Fruit fly (Drosophila melanogaster) whole organism, embryonic: Measurements from ENCODE around the gene IntS14.

Experiments used
- Antp ChIP-seq: fragments of 200-800 bp; sonication (Bioruptor generic); optimal IDR thresholded peaks from 3 replicates; lab custom pipeline; 2016; ENCODE audit warnings: missing biosample characterization, missing genetic modification characterization
- Atf-2 ChIP-seq: fragments of 200-800 bp; sonication (Bioruptor generic); optimal IDR thresholded peaks from 2 replicates; lab custom pipeline; 2016; ENCODE audit warnings: missing biosample characterization, missing genetic modification characterization
- B-H1 ChIP-seq: fragments of 200-800 bp; sonication (Bioruptor generic); IDR thresholded peaks from 3 replicates; pipeline ENCODE4 v1.3.6; 2022; ENCODE audit warnings: missing biosample characterization, missing genetic modification characterization
- Bdp1 ChIP-seq: fragments of 200-800 bp; sonication (Bioruptor generic); optimal IDR thresholded peaks from 3 replicates; lab custom pipeline; 2016; ENCODE audit warnings: missing biosample characterization, missing genetic modification characterization
- C15 ChIP-seq: fragments of 200-800 bp; sonication (Bioruptor generic); IDR thresholded peaks from 3 replicates; pipeline ENCODE4 v1.3.6; 2022; ENCODE audit warnings: missing biosample characterization, missing genetic modification characterization
- CG10366 ChIP-seq: fragments of 200-800 bp; sonication (Bioruptor generic); IDR thresholded peaks from 2 replicates; pipeline ENCODE4 v1.3.6; 2022; ENCODE audit warnings: missing biosample characterization, missing genetic modification characterization
- CG10462 ChIP-seq: fragments of 200-800 bp; sonication (Bioruptor generic); optimal IDR thresholded peaks from 2 replicates; lab custom pipeline; 2016; ENCODE audit warnings: missing biosample characterization, missing genetic modification characterization
- CG10654 ChIP-seq: fragments of 200-800 bp; sonication (Bioruptor generic); optimal IDR thresholded peaks from 2 replicates; lab custom pipeline; 2016; ENCODE audit warnings: missing biosample characterization, missing genetic modification characterization
- CG11398 ChIP-seq: fragments of 200-800 bp; sonication (Bioruptor generic); optimal IDR thresholded peaks from 2 replicates; lab custom pipeline; 2016; ENCODE audit warnings: missing biosample characterization, missing genetic modification characterization
- CG11696 ChIP-seq: fragments of 200-800 bp; sonication (Bioruptor generic); IDR thresholded peaks from 2 replicates; pipeline ENCODE4 v1.3.6; 2022; ENCODE audit warnings: missing biosample characterization, missing genetic modification characterization
- CG12236 ChIP-seq: fragments of 200-800 bp; sonication (Bioruptor generic); optimal IDR thresholded peaks from 2 replicates; lab custom pipeline; 2016; ENCODE audit warnings: missing biosample characterization, missing genetic modification characterization
- CG13123 ChIP-seq: fragments of 200-800 bp; sonication (Bioruptor generic); optimal IDR thresholded peaks from 2 replicates; lab custom pipeline; 2016; ENCODE audit warnings: missing biosample characterization, missing genetic modification characterization
- CG15601 ChIP-seq: fragments of 200-800 bp; sonication (Bioruptor generic); optimal IDR thresholded peaks from 3 replicates; lab custom pipeline; 2019; ENCODE audit warnings: missing biosample characterization, mild to moderate bottlenecking, missing genetic modification characterization, moderate library complexity
- CG16779 ChIP-seq: fragments of 200-800 bp; sonication (Bioruptor generic); IDR thresholded peaks from 2 replicates; pipeline ENCODE4 v1.3.6; 2022; ENCODE audit warnings: missing biosample characterization, missing genetic modification characterization
- CG16863 ChIP-seq: fragments of 200-800 bp; sonication (Bioruptor generic); optimal IDR thresholded peaks from 3 replicates; lab custom pipeline; 2016; ENCODE audit warnings: missing biosample characterization, missing genetic modification characterization
- CG18764 ChIP-seq: fragments of 200-800 bp; sonication (Bioruptor generic); optimal IDR thresholded peaks from 3 replicates; lab custom pipeline; 2016; ENCODE audit warnings: missing biosample characterization, missing genetic modification characterization
- CG2199 ChIP-seq: fragments of 200-800 bp; sonication (Bioruptor generic); IDR thresholded peaks from 3 replicates; pipeline ENCODE4 v1.3.6; 2022; ENCODE audit warnings: missing biosample characterization, missing genetic modification characterization
- CG3281 ChIP-seq: fragments of 200-800 bp; sonication (Bioruptor generic); optimal IDR thresholded peaks from 3 replicates; lab custom pipeline; 2017; ENCODE audit warnings: missing biosample characterization, mild to moderate bottlenecking, missing genetic modification characterization
- CG34224 ChIP-seq: fragments of 200-800 bp; sonication (Bioruptor generic); IDR thresholded peaks from 3 replicates; pipeline ENCODE4 v1.3.6; 2022; ENCODE audit warnings: missing biosample characterization, missing genetic modification characterization; ENCODE audit not compliant: partially characterized antibody
- CG43689 ChIP-seq: fragments of 200-800 bp; sonication (Bioruptor generic); IDR thresholded peaks from 2 replicates; pipeline ENCODE4 v1.3.6; 2022; ENCODE audit warnings: missing biosample characterization, missing genetic modification characterization
- CG4707 ChIP-seq: fragments of 200-800 bp; sonication (Bioruptor generic); optimal IDR thresholded peaks from 2 replicates; lab custom pipeline; 2018; ENCODE audit warnings: missing biosample characterization, mild to moderate bottlenecking, missing genetic modification characterization, moderate library complexity
- CG5245 ChIP-seq: fragments of 200-800 bp; sonication (Bioruptor generic); optimal IDR thresholded peaks from 3 replicates; lab custom pipeline; 2016; ENCODE audit warnings: missing biosample characterization, missing genetic modification characterization
- CG6175 ChIP-seq: fragments of 200-800 bp; sonication (Bioruptor generic); IDR thresholded peaks from 3 replicates; pipeline ENCODE4 v1.3.6; 2022; ENCODE audit warnings: missing biosample characterization, missing genetic modification characterization
- CG6689 ChIP-seq: fragments of 200-800 bp; sonication (Bioruptor generic); IDR thresholded peaks from 2 replicates; pipeline ENCODE4 v1.3.6; 2022; ENCODE audit warnings: missing biosample characterization, missing genetic modification characterization
- CG7372 ChIP-seq: fragments of 200-800 bp; sonication (Bioruptor generic); IDR thresholded peaks from 2 replicates; pipeline ENCODE4 v1.3.6; 2022; ENCODE audit warnings: missing biosample characterization, missing genetic modification characterization
- CG7987 ChIP-seq: fragments of 200-800 bp; sonication (Bioruptor generic); optimal IDR thresholded peaks from 2 replicates; lab custom pipeline; 2018; ENCODE audit warnings: missing biosample characterization, mild to moderate bottlenecking, missing genetic modification characterization, moderate library complexity
- CG8765 ChIP-seq: fragments of 200-800 bp; sonication (Bioruptor generic); IDR thresholded peaks from 2 replicates; pipeline ENCODE4 v1.3.6; 2022; ENCODE audit warnings: missing biosample characterization, missing genetic modification characterization
- CG9876 ChIP-seq: fragments of 200-800 bp; sonication (Bioruptor generic); optimal IDR thresholded peaks from 2 replicates; lab custom pipeline; 2016; ENCODE audit warnings: missing biosample characterization, missing genetic modification characterization
- Camta ChIP-seq: fragments of 200-800 bp; sonication (Bioruptor generic); optimal IDR thresholded peaks from 2 replicates; lab custom pipeline; 2016; ENCODE audit warnings: missing biosample characterization, missing genetic modification characterization
- Doc2 ChIP-seq: fragments of 200-800 bp; sonication (Bioruptor generic); IDR thresholded peaks from 2 replicates; pipeline ENCODE4 v1.3.6; 2022; ENCODE audit warnings: missing biosample characterization, missing genetic modification characterization
- Dp ChIP-seq: fragments of 200-800 bp; sonication (Bioruptor generic); optimal IDR thresholded peaks from 2 replicates; lab custom pipeline; 2018; ENCODE audit warnings: missing biosample characterization, mild to moderate bottlenecking, missing genetic modification characterization, moderate library complexity
- Hand ChIP-seq: fragments of 200-800 bp; sonication (Bioruptor generic); optimal IDR thresholded peaks from 2 replicates; lab custom pipeline; 2017; ENCODE audit warnings: mild to moderate bottlenecking, missing biosample characterization, missing genetic modification reagents, missing genetic modification characterization
- Hr51 ChIP-seq, 2 experiments: fragments of 200-800 bp; sonication (Bioruptor generic); optimal IDR thresholded peaks; 2 replicates in 1 of 2; 3 replicates in 1 of 2; lab custom pipeline; 2016 to 2018; ENCODE audit warnings: missing biosample characterization in 2 of 2, missing genetic modification characterization in 2 of 2, mild to moderate bottlenecking in 1 of 2, moderate library complexity in 1 of 2
- Kr ChIP-seq: fragments of 200-800 bp; sonication (Bioruptor generic); optimal IDR thresholded peaks from 2 replicates; lab custom pipeline; 2017; ENCODE audit warnings: missing biosample characterization, mild to moderate bottlenecking, missing genetic modification characterization
- MTF-1 ChIP-seq: fragments of 200-800 bp; sonication (Bioruptor generic); optimal IDR thresholded peaks from 2 replicates; lab custom pipeline; 2018; ENCODE audit warnings: missing biosample characterization, mild to moderate bottlenecking, missing genetic modification characterization, borderline replicate concordance
- Myb ChIP-seq: fragments of 200-800 bp; sonication (Bioruptor generic); optimal IDR thresholded peaks from 2 replicates; lab custom pipeline; 2016; ENCODE audit warnings: missing biosample characterization, missing genetic modification characterization
- NC2α ChIP-seq: fragments of 200-800 bp; sonication (Bioruptor generic); optimal IDR thresholded peaks from 2 replicates; lab custom pipeline; 2016; ENCODE audit warnings: missing biosample characterization, missing genetic modification characterization
- Sox100B ChIP-seq: fragments of 200-800 bp; sonication (Bioruptor generic); optimal IDR thresholded peaks from 3 replicates; lab custom pipeline; 2018; ENCODE audit warnings: missing biosample characterization, mild to moderate bottlenecking, missing genetic modification characterization
- amos ChIP-seq: fragments of 200-800 bp; sonication (Bioruptor generic); IDR thresholded peaks from 2 replicates; pipeline ENCODE4 v1.3.6; 2022; ENCODE audit warnings: missing biosample characterization, missing genetic modification characterization; ENCODE audit not compliant: partially characterized antibody
- chinmo ChIP-seq: fragments of 200-800 bp; sonication (Bioruptor generic); IDR thresholded peaks from 4 replicates; pipeline ENCODE4 v1.3.6; 2022; ENCODE audit warnings: missing biosample characterization, missing genetic modification characterization; ENCODE audit not compliant: partially characterized antibody
- crol ChIP-seq: fragments of 200-800 bp; sonication (Bioruptor generic); IDR thresholded peaks from 2 replicates; pipeline ENCODE4 v1.3.6; 2022; ENCODE audit warnings: missing biosample characterization, missing genetic modification characterization
- esg ChIP-seq: fragments of 200-800 bp; sonication (Bioruptor generic); conservative IDR thresholded peaks from 2 replicates; pipeline ENCODE4 v1.3.6; 2022; ENCODE audit warnings: missing biosample characterization, missing genetic modification characterization
- ham ChIP-seq: fragments of 200-800 bp; sonication (Bioruptor generic); IDR thresholded peaks from 2 replicates; pipeline ENCODE4 v1.3.6; 2022; ENCODE audit warnings: missing biosample characterization, missing genetic modification characterization
- mld ChIP-seq: fragments of 200-800 bp; sonication (Bioruptor generic); IDR thresholded peaks from 3 replicates; pipeline ENCODE4 v1.3.6; 2022; ENCODE audit warnings: missing biosample characterization, missing genetic modification characterization; ENCODE audit not compliant: partially characterized antibody
- row ChIP-seq: fragments of 200-800 bp; sonication (Bioruptor generic); IDR thresholded peaks from 3 replicates; pipeline ENCODE4 v1.3.6; 2022; ENCODE audit warnings: missing biosample characterization, missing genetic modification characterization
- run ChIP-seq: fragments of 200-800 bp; sonication (Bioruptor generic); optimal IDR thresholded peaks from 3 replicates; lab custom pipeline; 2018; ENCODE audit warnings: missing biosample characterization, mild to moderate bottlenecking, missing genetic modification characterization
- tx ChIP-seq: fragments of 200-800 bp; sonication (Bioruptor generic); optimal IDR thresholded peaks from 2 replicates; lab custom pipeline; 2016; ENCODE audit warnings: missing biosample characterization, missing genetic modification characterization
- yki ChIP-seq: fragments of >200 bp; optimal IDR thresholded peaks from 3 replicates; lab custom pipeline; 2018
- zen2 ChIP-seq: fragments of 200-800 bp; sonication (Bioruptor generic); IDR thresholded peaks from 3 replicates; pipeline ENCODE4 v1.3.6; 2022; ENCODE audit warnings: missing biosample characterization, missing genetic modification characterization; ENCODE audit not compliant: partially characterized antibody

The IntS14 gene

dm6 chr2L:1118880-1119809, 45.1 kb upstream of the IntS14 start (continued):
- TF ChIP-seq CG43689 (no peak), amos (GFP tag; lab: Robert Waterston, UW) (peak; percentile 44; the same call in 1 of the 2 replicates), Hand (GFP tag; lab: Kevin White, UChicago) (peak; percentile 42), CG15601 (tag; lab: Kevin White, UChicago) (no peak), CG11398 (GFP tag; lab: Kevin White, UChicago) (no peak), C15 (GFP tag; lab: Robert Waterston, UW) (peak; percentile 74; the same call in 1 of the 3 replicates), mld (GFP tag; lab: Robert Waterston, UW) (no peak), CG6175 (peak; percentile 22; the same call in 1 of the 3 replicates), crol (GFP tag; lab: Robert Waterston, UW) (no peak), run (tag; lab: Kevin White, UChicago) (no peak), MTF-1 (peak; percentile 48), CG12236 (GFP tag; lab: Kevin White, UChicago) (no peak), CG10462 (GFP tag; lab: Kevin White, UChicago) (peak; percentile 26), Sox100B (peak; percentile 44), CG10654 (GFP tag; lab: Kevin White, UChicago) (peak; percentile 54), CG16779 (peak; percentile 73), Myb (GFP tag; lab: Kevin White, UChicago) (peak; percentile 41), CG10366 (GFP tag; lab: Robert Waterston, UW) (peak; percentile 76), CG4707 (GFP tag; lab: Kevin White, UChicago) (no peak), NC2α (GFP tag; lab: Kevin White, UChicago) (no peak), yki (lab: Kevin White, UChicago) (no peak), CG9876 (GFP tag; lab: Kevin White, UChicago) (peak; percentile 58), Doc2 (GFP tag; lab: Robert Waterston, UW) (no peak; the same call in 1 of the 2 replicates), Bdp1 (peak; percentile 62), CG16863 (peak; percentile 58), Atf-2 (GFP tag; lab: Kevin White, UChicago) (peak; percentile 57), B-H1 (GFP tag; lab: Robert Waterston, UW) (peak; percentile 74), CG11696 (peak; percentile 55), Antp (GFP tag; lab: Kevin White, UChicago) (peak; percentile 21), CG6689 (GFP tag; lab: Robert Waterston, UW) (peak; percentile 85), Dp (GFP tag; lab: Kevin White, UChicago) (no peak), CG8765 (GFP tag; lab: Robert Waterston, UW) (peak; percentile 15; the same call in 1 of the 2 replicates), CG13123 (peak; percentile 25), ham (GFP tag; lab: Robert Waterston, UW) (no peak), CG5245 (GFP tag; lab: Kevin White, UChicago) (peak; percentile 44), CG3281 (peak; percentile 69), chinmo (peak; percentile 76; the same call in 2 of the 4 replicates), CG7987 (GFP tag; lab: Kevin White, UChicago) (peak; percentile 9), Hr51 (GFP tag; optimal IDR thresholded peaks at IDR 0.05; lab: Kevin White, UChicago) (peak; percentile 53 to 79), CG18764 (GFP tag; lab: Kevin White, UChicago) (peak; percentile 3), CG7372 (GFP tag; lab: Robert Waterston, UW) (peak; percentile 65), Kr (GFP tag; lab: Kevin White, UChicago) (no peak), row (peak; percentile 98), CG34224 (peak; percentile 50; the same call in 2 of the 3 replicates), zen2 (GFP tag; lab: Robert Waterston, UW) (peak; percentile 43; the same call in 1 of the 3 replicates), Camta (GFP tag; lab: Kevin White, UChicago) (peak; percentile 42), esg (GFP tag; lab: Robert Waterston, UW) (peak; percentile 59), tx (GFP tag; lab: Kevin White, UChicago) (peak; percentile 59), CG2199 (GFP tag; lab: Robert Waterston, UW) (no peak)
